Worm (Caenorhabditis elegans) whole organism, L2 larva: ENCODE measurements around the gene F15B9.8.

Source experiments
- C34F6.9 ChIP-seq: fragments of 150-350 bp; optimal IDR thresholded peaks from 2 replicates; lab custom pipeline; 2014; ENCODE audit warnings: missing biosample characterization, missing genetic modification characterization
- F13H6.1 ChIP-seq: sonication (generic microtip); optimal IDR thresholded peaks from 2 replicates; lab custom pipeline; 2016; ENCODE audit warnings: missing genetic modification characterization, missing compliant biosample characterization
- Y55F3AM.14 ChIP-seq: fragments of 200-800 bp; sonication (Bioruptor generic); optimal IDR thresholded peaks from 2 replicates; lab custom pipeline; 2018; ENCODE audit warnings: mild to moderate bottlenecking, missing genetic modification characterization, missing compliant biosample characterization
- ZK546.5 ChIP-seq: sonication (generic microtip); optimal IDR thresholded peaks from 2 replicates; lab custom pipeline; 2017; ENCODE audit warnings: missing biosample characterization, missing genetic modification characterization
- alr-1 ChIP-seq: fragments of 150-350 bp; optimal IDR thresholded peaks from 2 replicates; lab custom pipeline; 2014; ENCODE audit warnings: missing biosample characterization, missing genetic modification characterization
- aly-2 ChIP-seq: fragments of 150-350 bp; optimal IDR thresholded peaks from 2 replicates; lab custom pipeline; 2014; ENCODE audit warnings: missing biosample characterization, missing genetic modification characterization
- blmp-1 ChIP-seq: sonication (generic microtip); optimal IDR thresholded peaks from 2 replicates; lab custom pipeline; 2017; ENCODE audit warnings: missing genetic modification characterization, mild to moderate bottlenecking, missing compliant biosample characterization, antibody characterized with exemption, moderate library complexity; ENCODE audit not compliant: insufficient read depth
- ceh-16 ChIP-seq: fragments of 150-350 bp; optimal IDR thresholded peaks from 2 replicates; lab custom pipeline; 2014; ENCODE audit warnings: missing biosample characterization, missing genetic modification characterization
- ceh-82 ChIP-seq: fragments of 150-350 bp; optimal IDR thresholded peaks from 2 replicates; lab custom pipeline; 2014; ENCODE audit warnings: missing biosample characterization, missing genetic modification characterization
- crh-2 ChIP-seq: sonication (generic microtip); optimal IDR thresholded peaks from 2 replicates; lab custom pipeline; 2017; ENCODE audit warnings: missing biosample characterization, missing genetic modification characterization
- elt-1 ChIP-seq: fragments of 150-350 bp; optimal IDR thresholded peaks from 2 replicates; lab custom pipeline; 2014; ENCODE audit warnings: missing biosample characterization, missing genetic modification characterization
- elt-3 ChIP-seq: sonication (generic microtip); optimal IDR thresholded peaks from 2 replicates; lab custom pipeline; 2017; ENCODE audit warnings: missing biosample characterization, missing genetic modification characterization
- fos-1 ChIP-seq: fragments of 150-350 bp; optimal IDR thresholded peaks from 2 replicates; lab custom pipeline; 2014; ENCODE audit warnings: missing biosample characterization, missing genetic modification characterization
- gmeb-1 ChIP-seq: fragments of 150-350 bp; optimal IDR thresholded peaks from 2 replicates; lab custom pipeline; 2014; ENCODE audit warnings: missing biosample characterization, missing genetic modification characterization
- lin-13 ChIP-seq: fragments of 150-350 bp; optimal IDR thresholded peaks from 2 replicates; lab custom pipeline; 2014; ENCODE audit warnings: missing biosample characterization, missing genetic modification reagents, missing genetic modification characterization
- lin-39 ChIP-seq: fragments of 150-350 bp; optimal IDR thresholded peaks from 2 replicates; lab custom pipeline; 2014; ENCODE audit warnings: missing biosample characterization, missing genetic modification reagents, missing genetic modification characterization
- lsy-2 ChIP-seq, 2 experiments: fragments of 150-350 bp in 1 of 2; sonication (generic microtip) in 1 of 2; optimal IDR thresholded peaks; 2 replicates each; lab custom pipeline; 2014 to 2017; ENCODE audit warnings: missing biosample characterization in 2 of 2, missing genetic modification characterization in 2 of 2
- mab-5 ChIP-seq: fragments of 150-350 bp; optimal IDR thresholded peaks from 2 replicates; lab custom pipeline; 2014; ENCODE audit warnings: missing biosample characterization, missing genetic modification characterization
- mbf-1 ChIP-seq: sonication (generic microtip); optimal IDR thresholded peaks from 2 replicates; lab custom pipeline; 2017; ENCODE audit warnings: missing biosample characterization, missing genetic modification characterization
- mdl-1 ChIP-seq, 2 experiments: fragments of 150-350 bp in 1 of 2; sonication (generic microtip) in 1 of 2; optimal IDR thresholded peaks; 2 replicates each; lab custom pipeline; 2017; ENCODE audit warnings: missing biosample characterization in 2 of 2, missing genetic modification characterization in 2 of 2
- nhr-10 ChIP-seq: sonication (generic microtip); optimal IDR thresholded peaks from 2 replicates; lab custom pipeline; 2017; ENCODE audit warnings: missing biosample characterization, missing genetic modification characterization
- nhr-11 ChIP-seq: fragments of 150-350 bp; optimal IDR thresholded peaks from 2 replicates; lab custom pipeline; 2014; ENCODE audit warnings: missing biosample characterization, missing genetic modification characterization
- nhr-129 ChIP-seq: fragments of 150-350 bp; optimal IDR thresholded peaks from 2 replicates; lab custom pipeline; 2014; ENCODE audit warnings: missing biosample characterization, missing genetic modification characterization
- nhr-21 ChIP-seq: fragments of 150-350 bp; optimal IDR thresholded peaks from 2 replicates; lab custom pipeline; 2014; ENCODE audit warnings: missing biosample characterization, missing genetic modification characterization
- nhr-23 ChIP-seq: fragments of 150-350 bp; optimal IDR thresholded peaks from 2 replicates; lab custom pipeline; 2014; ENCODE audit warnings: missing biosample characterization, missing genetic modification reagents, missing genetic modification characterization
- nhr-237 ChIP-seq: fragments of 150-350 bp; optimal IDR thresholded peaks from 2 replicates; lab custom pipeline; 2014; ENCODE audit warnings: missing biosample characterization, missing genetic modification characterization
- nhr-25 ChIP-seq: fragments of 150-350 bp; sonication (generic microtip); optimal IDR thresholded peaks from 3 replicates; lab custom pipeline; 2014; ENCODE audit warnings: missing biosample characterization, missing genetic modification characterization
- nhr-6 ChIP-seq: fragments of 150-350 bp; optimal IDR thresholded peaks from 2 replicates; lab custom pipeline; 2014; ENCODE audit warnings: missing biosample characterization, missing genetic modification characterization
- nhr-77 ChIP-seq: fragments of 150-350 bp; optimal IDR thresholded peaks from 2 replicates; lab custom pipeline; 2014; ENCODE audit warnings: missing biosample characterization, missing genetic modification characterization
- peb-1 ChIP-seq: fragments of 150-350 bp; optimal IDR thresholded peaks from 2 replicates; lab custom pipeline; 2014; ENCODE audit warnings: missing biosample characterization, missing genetic modification characterization
- sem-4 ChIP-seq: fragments of 150-350 bp; optimal IDR thresholded peaks from 2 replicates; lab custom pipeline; 2014; ENCODE audit warnings: missing biosample characterization, missing genetic modification reagents, missing genetic modification characterization
- skn-1 ChIP-seq: sonication (generic microtip); optimal IDR thresholded peaks from 2 replicates; lab custom pipeline; 2017; ENCODE audit warnings: missing biosample characterization, missing genetic modification characterization
- snpc-4 ChIP-seq: fragments of 150-350 bp; optimal IDR thresholded peaks from 2 replicates; lab custom pipeline; 2014; ENCODE audit warnings: missing biosample characterization, missing genetic modification characterization
- unc-39 ChIP-seq: fragments of 150-350 bp; optimal IDR thresholded peaks from 2 replicates; lab custom pipeline; 2014; ENCODE audit warnings: missing biosample characterization, missing genetic modification characterization
- unc-55 ChIP-seq: fragments of 150-350 bp; sonication (generic microtip); optimal IDR thresholded peaks from 3 replicates; lab custom pipeline; 2014; ENCODE audit warnings: missing biosample characterization, missing genetic modification reagents, missing genetic modification characterization
- unc-62 ChIP-seq: fragments of 150-350 bp; optimal IDR thresholded peaks from 2 replicates; lab custom pipeline; 2014; ENCODE audit warnings: missing biosample characterization, missing genetic modification reagents, missing genetic modification characterization
- zag-1 ChIP-seq: fragments of 150-350 bp; optimal IDR thresholded peaks from 2 replicates; lab custom pipeline; 2014; ENCODE audit warnings: missing biosample characterization, missing genetic modification characterization
- ztf-1 ChIP-seq: fragments of 200-800 bp; sonication (Bioruptor generic); conservative IDR thresholded peaks from 2 replicates; pipeline ENCODE4 v1.3.6; 2022; ENCODE audit warnings: missing genetic modification characterization, missing compliant biosample characterization
- ztf-11 ChIP-seq: sonication (generic microtip); optimal IDR thresholded peaks from 2 replicates; lab custom pipeline; 2017; ENCODE audit warnings: missing biosample characterization, missing genetic modification characterization
- ztf-4 ChIP-seq: fragments of 150-350 bp; optimal IDR thresholded peaks from 2 replicates; lab custom pipeline; 2014; ENCODE audit warnings: missing biosample characterization, missing genetic modification characterization

The F15B9.8 gene

DNA sequence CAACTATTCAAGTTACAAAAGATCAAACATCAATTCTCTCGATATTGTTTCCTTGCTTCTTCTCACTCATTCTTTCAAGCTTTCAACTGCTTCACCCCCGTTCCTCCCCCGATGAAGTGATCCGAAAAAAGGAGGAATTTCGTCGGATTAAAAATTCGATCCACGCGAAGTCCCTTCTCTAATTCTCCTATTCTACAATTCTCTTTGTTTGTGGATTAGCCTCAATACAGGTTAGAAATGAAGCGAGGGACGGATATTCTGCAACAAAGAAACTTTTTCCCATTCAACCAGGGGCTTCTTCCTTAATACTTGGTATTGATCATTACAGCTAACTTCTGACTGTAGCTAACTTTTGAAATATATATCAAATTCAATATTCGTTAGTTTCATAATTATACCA lies 43.6 kb upstream of the F15B9.8 start, which contains the start of gene grl-2:
Gene grl-2 (plus strand): TSS at position 301 of the 400 bp plus-strand sequence.
- TF ChIP-seq nhr-25 (tag; lab: Kevin White, UChicago): no peak
- no peak for TF ChIP-seq ceh-16 (tag; lab: Kevin White, UChicago)
- TF ChIP-seq peb-1: no peak
- TF ChIP-seq, all 48 proteins: peak for 0

DNA sequence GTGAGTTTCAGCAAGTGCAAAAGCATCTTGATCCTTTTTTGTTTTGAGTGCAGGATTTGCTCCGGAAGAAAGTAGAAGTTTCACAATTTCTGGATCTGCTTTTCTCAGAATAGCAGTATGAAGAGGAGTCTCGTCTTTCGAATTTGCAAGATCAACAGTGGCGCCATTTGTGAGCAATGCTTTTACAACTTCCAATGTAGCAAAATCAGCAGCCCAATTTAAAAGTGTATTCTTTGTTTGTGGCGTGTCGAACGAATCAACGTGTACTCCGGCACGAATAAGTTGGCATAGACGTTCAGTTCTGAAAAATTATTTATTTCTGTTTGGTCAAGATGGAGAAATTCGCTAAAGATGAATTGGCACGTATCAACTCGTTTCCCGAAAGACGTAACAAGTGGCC lies 38.7 kb upstream of the F15B9.8 start, which contains the start of gene T16G1.13:
Gene T16G1.13 (plus strand): TSS at position 301 of the 400 bp plus-strand sequence.
- TF ChIP-seq skn-1 (no peak), Y55F3AM.14 (GFP tag; lab: Kevin White, UChicago) (no peak)

DNA sequence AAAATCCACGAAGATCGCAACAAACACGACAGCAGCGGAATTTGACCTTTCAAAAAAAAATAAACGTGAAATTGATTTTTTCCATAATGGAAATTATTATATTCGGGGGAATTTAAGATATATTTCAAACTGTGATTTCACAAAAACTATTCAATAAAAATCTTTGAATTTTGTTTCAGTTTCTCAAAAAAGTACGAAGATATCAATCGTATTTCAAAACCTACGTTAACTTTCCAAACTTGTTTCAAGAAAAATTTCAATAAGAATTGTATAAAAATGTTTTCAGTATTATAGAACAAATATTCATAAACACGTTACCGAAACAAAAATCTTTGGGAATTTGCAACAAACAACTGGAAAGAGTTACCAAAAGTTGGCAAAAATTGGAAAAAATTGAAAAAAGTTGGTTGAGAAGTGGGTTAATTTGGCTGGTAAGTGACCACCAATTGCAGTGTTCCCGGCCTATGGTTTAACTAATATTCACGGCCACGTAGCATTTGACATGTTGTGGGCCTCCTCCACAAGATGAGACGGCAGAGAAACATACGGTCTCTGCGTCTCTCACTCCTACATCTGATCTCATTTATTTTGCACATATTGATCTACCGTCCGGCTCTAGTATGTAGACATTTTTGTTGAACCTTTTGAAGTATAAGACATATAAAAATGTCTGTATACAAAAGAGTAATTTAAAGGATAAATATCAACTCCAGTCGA lies 37.4 kb upstream of the F15B9.8 start, which contains the start of the genes T16G1.9 and T16G1.18:
Gene T16G1.9 (minus strand): TSS at position 51 of the 717 bp plus-strand sequence.
Gene T16G1.18 (plus strand): TSS at position 493 of the 717 bp plus-strand sequence.
- TF ChIP-seq skn-1: no peak
- no peak for TF ChIP-seq nhr-6
- TF ChIP-seq nhr-10: no peak
- TF ChIP-seq blmp-1: no peak
- peak; percentile 48 for TF ChIP-seq nhr-129
- TF ChIP-seq mbf-1 (tag; lab: Kevin White, UChicago): no peak
- TF ChIP-seq nhr-237 (tag; lab: Kevin White, UChicago): no peak
- TF ChIP-seq nhr-23 (tag; lab: Kevin White, UChicago): no peak
- TF ChIP-seq zag-1: no peak
- no peak for TF ChIP-seq elt-3 (tag; lab: Kevin White, UChicago)
- TF ChIP-seq nhr-25 (tag; lab: Kevin White, UChicago): no peak
- TF ChIP-seq nhr-11: no peak
- peak; percentile 46 for TF ChIP-seq F13H6.1 (tag; lab: Kevin White, UChicago)
- peak; percentile 40 for TF ChIP-seq fos-1
- no peak for TF ChIP-seq ztf-11
- peak; percentile 9 for TF ChIP-seq lin-13 (GFP tag; lab: Kevin White, UChicago)
- no peak for TF ChIP-seq Y55F3AM.14 (GFP tag; lab: Kevin White, UChicago)
- peak; percentile 34 for TF ChIP-seq gmeb-1 (tag; lab: Kevin White, UChicago)
- TF ChIP-seq mdl-1 (tag; optimal IDR thresholded peaks at IDR 0.05; lab: Kevin White, UChicago): no peak
- TF ChIP-seq nhr-77: no peak
- peak; percentile 67 for TF ChIP-seq C34F6.9 (tag; lab: Kevin White, UChicago)
- TF ChIP-seq ZK546.5: no peak
- TF ChIP-seq unc-55 (GFP tag; lab: Kevin White, UChicago): peak; percentile 55
- TF ChIP-seq lsy-2 (tag; optimal IDR thresholded peaks at IDR 0.05; lab: Kevin White, UChicago): peak in 1 of 2 experiments; percentile 70
- TF ChIP-seq nhr-21: no peak
- no peak for TF ChIP-seq ztf-1 (GFP tag; lab: Robert Waterston, UW)
- no peak for TF ChIP-seq lin-39 (tag; lab: Kevin White, UChicago)
- no peak for TF ChIP-seq unc-62 (GFP tag; lab: Kevin White, UChicago)
- no peak for TF ChIP-seq unc-39 (tag; lab: Kevin White, UChicago)
- no peak for TF ChIP-seq alr-1 (tag; lab: Kevin White, UChicago)
- TF ChIP-seq ceh-82: no peak
- no peak for TF ChIP-seq aly-2 (tag; lab: Kevin White, UChicago)
- no peak for TF ChIP-seq mab-5 (tag; lab: Kevin White, UChicago)
- TF ChIP-seq ztf-4: no peak
- TF ChIP-seq snpc-4 (tag; lab: Kevin White, UChicago): peak; percentile 28
- no peak for TF ChIP-seq elt-1 (tag; lab: Kevin White, UChicago)
- TF ChIP-seq sem-4 (tag; lab: Kevin White, UChicago): no peak
- no peak for TF ChIP-seq peb-1
- TF ChIP-seq crh-2 (tag; lab: Kevin White, UChicago): peak; percentile 90
- TF ChIP-seq, all 48 proteins: peak for 10
